Worm (Caenorhabditis elegans): ENCODE results near the gene tag-131.

- TF ChIP-seq lin-39 (tag; optimal IDR thresholded peaks at IDR 0.05) (no peak), lin-15B (tag; optimal IDR thresholded peaks at IDR 0.05) (no peak), php-3 (GFP tag; IDR thresholded peaks at IDR 0.05) (no peak), mdl-1 (tag; optimal IDR thresholded peaks at IDR 0.05) (no peak), ztf-11 (tag; optimal IDR thresholded peaks at IDR 0.05) (no peak), unc-39 (tag; optimal IDR thresholded peaks at IDR 0.05) (no peak), dpl-1 (GFP tag; optimal IDR thresholded peaks at IDR 0.05) (no peak)
These were observed 40.8 kb downstream of the tag-131 start for ce11 chrIII:4358345-4358744.
